Fruit fly (Drosophila melanogaster) whole organism, embryonic: ENCODE results near the gene Rab18.

Experiments
- Aef1 ChIP-seq: fragments of 200-800 bp; sonication (Bioruptor generic); IDR thresholded peaks from 3 replicates; pipeline ENCODE4 v1.3.6; 2022; ENCODE audit warnings: missing biosample characterization, missing genetic modification characterization
- Antp ChIP-seq: fragments of 200-800 bp; sonication (Bioruptor generic); optimal IDR thresholded peaks from 3 replicates; lab custom pipeline; 2016; ENCODE audit warnings: missing biosample characterization, missing genetic modification characterization
- BtbVII ChIP-seq: fragments of 200-800 bp; sonication (Bioruptor generic); optimal IDR thresholded peaks from 3 replicates; lab custom pipeline; 2017; ENCODE audit warnings: missing biosample characterization, mild to moderate bottlenecking, missing genetic modification characterization
- CG1024 ChIP-seq: fragments of 200-800 bp; sonication (Bioruptor generic); IDR thresholded peaks from 2 replicates; pipeline ENCODE4 v1.3.6; 2022; ENCODE audit warnings: missing biosample characterization, missing genetic modification characterization
- CG10267 ChIP-seq: fragments of 200-800 bp; sonication (Bioruptor generic); optimal IDR thresholded peaks from 2 replicates; lab custom pipeline; 2018; ENCODE audit warnings: missing biosample characterization, mild to moderate bottlenecking, missing genetic modification characterization, moderate library complexity
- CG10462 ChIP-seq: fragments of 200-800 bp; sonication (Bioruptor generic); optimal IDR thresholded peaks from 2 replicates; lab custom pipeline; 2016; ENCODE audit warnings: missing biosample characterization, missing genetic modification characterization
- CG10565 ChIP-seq: fragments of 200-800 bp; sonication (Bioruptor generic); optimal IDR thresholded peaks from 3 replicates; lab custom pipeline; 2016; ENCODE audit warnings: missing biosample characterization, mild to moderate bottlenecking, missing genetic modification characterization
- CG13296 ChIP-seq: fragments of 200-800 bp; sonication (Bioruptor generic); optimal IDR thresholded peaks from 3 replicates; lab custom pipeline; 2018; ENCODE audit warnings: missing biosample characterization, mild to moderate bottlenecking, missing genetic modification characterization
- CG14667 ChIP-seq: fragments of 200-800 bp; sonication (Bioruptor generic); IDR thresholded peaks from 2 replicates; pipeline ENCODE4 v1.3.6; 2022; ENCODE audit warnings: missing biosample characterization, missing genetic modification characterization
- CG15479 ChIP-seq: fragments of 200-800 bp; sonication (Bioruptor generic); optimal IDR thresholded peaks from 3 replicates; lab custom pipeline; 2019; ENCODE audit warnings: missing biosample characterization, mild to moderate bottlenecking, missing genetic modification characterization, moderate library complexity
- CG31388 ChIP-seq: fragments of 200-800 bp; sonication (Bioruptor generic); optimal IDR thresholded peaks from 2 replicates; lab custom pipeline; 2016; ENCODE audit warnings: missing biosample characterization, missing genetic modification characterization
- CG3281 ChIP-seq: fragments of 200-800 bp; sonication (Bioruptor generic); optimal IDR thresholded peaks from 3 replicates; lab custom pipeline; 2017; ENCODE audit warnings: missing biosample characterization, mild to moderate bottlenecking, missing genetic modification characterization
- CG8359 ChIP-seq: fragments of 200-800 bp; sonication (Bioruptor generic); optimal IDR thresholded peaks from 2 replicates; lab custom pipeline; 2017; ENCODE audit warnings: missing biosample characterization, mild to moderate bottlenecking, missing genetic modification characterization, borderline replicate concordance
- D19A ChIP-seq: fragments of 200-800 bp; optimal IDR thresholded peaks from 3 replicates; lab custom pipeline; 2019; ENCODE audit warnings: missing biosample characterization, mild to moderate bottlenecking, missing genetic modification characterization, moderate library complexity
- H2.0 ChIP-seq: fragments of 200-800 bp; sonication (Bioruptor generic); IDR thresholded peaks from 2 replicates; pipeline ENCODE4 v1.3.6; 2022; ENCODE audit warnings: missing biosample characterization, missing genetic modification characterization
- HHEX ChIP-seq: fragments of 200-800 bp; sonication (Bioruptor generic); optimal IDR thresholded peaks from 3 replicates; lab custom pipeline; 2017; ENCODE audit warnings: missing biosample characterization, mild to moderate bottlenecking, missing genetic modification characterization, missing genetic modification reagents
- Hsf ChIP-seq: fragments of 200-800 bp; sonication (Bioruptor generic); optimal IDR thresholded peaks from 3 replicates; lab custom pipeline; 2016; ENCODE audit warnings: missing biosample characterization, missing genetic modification characterization
- Lhr ChIP-seq: fragments of 200-800 bp; sonication (Bioruptor generic); optimal IDR thresholded peaks from 3 replicates; lab custom pipeline; 2017; ENCODE audit warnings: mild to moderate bottlenecking, missing biosample characterization, missing genetic modification reagents, missing genetic modification characterization
- Mad ChIP-seq: fragments of 200-800 bp; sonication (Bioruptor generic); optimal IDR thresholded peaks from 2 replicates; lab custom pipeline; 2016; ENCODE audit warnings: missing biosample characterization, missing genetic modification characterization
- Max ChIP-seq: fragments of 200-800 bp; sonication (Bioruptor generic); optimal IDR thresholded peaks from 2 replicates; lab custom pipeline; 2016; ENCODE audit warnings: missing biosample characterization, mild to moderate bottlenecking, missing genetic modification characterization
- Mrtf ChIP-seq: fragments of 200-800 bp; sonication (Bioruptor generic); IDR thresholded peaks from 3 replicates; pipeline ENCODE4 v1.3.6; 2022; ENCODE audit warnings: missing biosample characterization, missing genetic modification characterization
- Neu2 ChIP-seq: fragments of 200-800 bp; sonication (Bioruptor generic); optimal IDR thresholded peaks from 3 replicates; lab custom pipeline; 2016; ENCODE audit warnings: missing biosample characterization, missing genetic modification characterization, borderline replicate concordance
- NfI ChIP-seq: fragments of 200-800 bp; sonication (Bioruptor generic); optimal IDR thresholded peaks from 3 replicates; lab custom pipeline; 2018; ENCODE audit warnings: missing biosample characterization, mild to moderate bottlenecking, missing genetic modification characterization, moderate library complexity
- Scr ChIP-seq: fragments of 200-800 bp; sonication (Bioruptor generic); IDR thresholded peaks from 2 replicates; pipeline ENCODE4 v1.3.6; 2022; ENCODE audit warnings: missing biosample characterization, missing genetic modification characterization; ENCODE audit not compliant: partially characterized antibody
- Tbp ChIP-seq: fragments of >200 bp; optimal IDR thresholded peaks from 2 replicates; lab custom pipeline; 2018; ENCODE audit warnings: missing biosample characterization, missing genetic modification characterization
- aop ChIP-seq: fragments of 200-800 bp; sonication (Bioruptor generic); IDR thresholded peaks from 2 replicates; pipeline ENCODE4 v1.3.6; 2022; ENCODE audit warnings: missing biosample characterization, missing genetic modification characterization
- ap ChIP-seq: fragments of 200-800 bp; sonication (Bioruptor generic); IDR thresholded peaks from 2 replicates; pipeline ENCODE4 v1.3.6; 2022; ENCODE audit warnings: missing biosample characterization, missing genetic modification characterization
- btn ChIP-seq: fragments of 200-800 bp; sonication (Bioruptor generic); optimal IDR thresholded peaks from 2 replicates; lab custom pipeline; 2016; ENCODE audit warnings: missing biosample characterization, missing genetic modification characterization
- cad ChIP-seq: fragments of >200 bp; optimal IDR thresholded peaks from 2 replicates; lab custom pipeline; 2017; ENCODE audit warnings: missing biosample characterization, missing genetic modification characterization
- chm ChIP-seq: fragments of 200-800 bp; sonication (Bioruptor generic); IDR thresholded peaks from 2 replicates; pipeline ENCODE4 v1.3.6; 2022; ENCODE audit warnings: missing biosample characterization, missing genetic modification characterization
- croc ChIP-seq: fragments of 200-800 bp; sonication (Bioruptor generic); conservative IDR thresholded peaks from 3 replicates; pipeline ENCODE4 v1.3.6; 2022; ENCODE audit warnings: missing biosample characterization, missing genetic modification characterization
- disco-r ChIP-seq: fragments of 200-800 bp; sonication (Bioruptor generic); optimal IDR thresholded peaks from 2 replicates; lab custom pipeline; 2016; ENCODE audit warnings: missing biosample characterization, missing genetic modification characterization
- dm ChIP-seq: fragments of 200-800 bp; sonication (Bioruptor generic); optimal IDR thresholded peaks from 3 replicates; lab custom pipeline; 2016; ENCODE audit warnings: missing biosample characterization, missing genetic modification characterization
- eve ChIP-seq, 2 experiments: fragments of >200 bp; optimal IDR thresholded peaks; 2 replicates each; lab custom pipeline; 2017; ENCODE audit warnings: missing biosample characterization in 2 of 2, missing genetic modification characterization in 2 of 2
- fd3F ChIP-seq: fragments of 200-800 bp; sonication (Bioruptor generic); optimal IDR thresholded peaks from 2 replicates; lab custom pipeline; 2018; ENCODE audit warnings: missing biosample characterization, mild to moderate bottlenecking, missing genetic modification characterization, moderate library complexity
- hth ChIP-seq: fragments of >200 bp; optimal IDR thresholded peaks from 2 replicates; lab custom pipeline; 2017; ENCODE audit warnings: inconsistent platforms
- lab ChIP-seq: fragments of 200-800 bp; sonication (Bioruptor generic); optimal IDR thresholded peaks from 3 replicates; lab custom pipeline; 2017; ENCODE audit warnings: missing biosample characterization, missing genetic modification characterization, mild to moderate bottlenecking, moderate library complexity, missing genetic modification reagents
- nerfin-2 ChIP-seq: fragments of 200-800 bp; sonication (Bioruptor generic); IDR thresholded peaks from 2 replicates; pipeline ENCODE4 v1.3.6; 2022; ENCODE audit warnings: missing biosample characterization, missing genetic modification characterization; ENCODE audit not compliant: partially characterized antibody
- odd ChIP-seq: fragments of 200-800 bp; sonication (Bioruptor generic); optimal IDR thresholded peaks from 2 replicates; lab custom pipeline; 2017; ENCODE audit warnings: missing biosample characterization, mild to moderate bottlenecking, missing genetic modification characterization
- org-1 ChIP-seq: fragments of 200-800 bp; sonication (Bioruptor generic); optimal IDR thresholded peaks from 2 replicates; lab custom pipeline; 2017; ENCODE audit warnings: missing biosample characterization, missing genetic modification characterization
- row ChIP-seq: fragments of 200-800 bp; sonication (Bioruptor generic); IDR thresholded peaks from 3 replicates; pipeline ENCODE4 v1.3.6; 2022; ENCODE audit warnings: missing biosample characterization, missing genetic modification characterization
- schlank ChIP-seq: fragments of 200-800 bp; sonication (Bioruptor generic); optimal IDR thresholded peaks from 2 replicates; lab custom pipeline; 2018; ENCODE audit warnings: missing biosample characterization, mild to moderate bottlenecking, missing genetic modification characterization
- scrt ChIP-seq: fragments of 200-800 bp; sonication (Bioruptor generic); optimal IDR thresholded peaks from 2 replicates; lab custom pipeline; 2018; ENCODE audit warnings: missing biosample characterization, mild to moderate bottlenecking, missing genetic modification characterization, moderate library complexity
- shn ChIP-seq: fragments of 200-800 bp; sonication (Bioruptor generic); optimal IDR thresholded peaks from 3 replicates; lab custom pipeline; 2016; ENCODE audit warnings: missing biosample characterization, missing genetic modification characterization
- sug ChIP-seq: fragments of 200-800 bp; optimal IDR thresholded peaks from 2 replicates; lab custom pipeline; 2019; ENCODE audit warnings: missing biosample characterization, mild to moderate bottlenecking, missing genetic modification characterization, moderate library complexity
- tgo ChIP-seq: fragments of 200-800 bp; sonication (Bioruptor generic); IDR thresholded peaks from 3 replicates; pipeline ENCODE4 v1.3.6; 2022; ENCODE audit warnings: missing biosample characterization, missing genetic modification characterization
- tll ChIP-seq, 2 experiments: fragments of 200-800 bp in 1 of 2; fragments of >200 bp in 1 of 2; sonication (Bioruptor generic) in 1 of 2; optimal IDR thresholded peaks; 2 replicates each; lab custom pipeline; 2017 to 2019; ENCODE audit warnings: missing biosample characterization in 2 of 2, missing genetic modification characterization in 2 of 2, mild to moderate bottlenecking in 1 of 2, moderate library complexity in 1 of 2
- tna ChIP-seq: fragments of 200-800 bp; sonication (Bioruptor generic); IDR thresholded peaks from 2 replicates; pipeline ENCODE4 v1.3.6; 2022; ENCODE audit warnings: missing biosample characterization, missing genetic modification characterization; ENCODE audit not compliant: partially characterized antibody
- z ChIP-seq: fragments of 200-800 bp; sonication (Bioruptor generic); IDR thresholded peaks from 3 replicates; pipeline ENCODE4 v1.3.6; 2022; ENCODE audit warnings: missing biosample characterization, missing genetic modification characterization
- zfh1 ChIP-seq: fragments of 200-800 bp; sonication (Bioruptor generic); IDR thresholded peaks from 3 replicates; pipeline ENCODE4 v1.3.6; 2022; ENCODE audit warnings: missing biosample characterization, missing genetic modification characterization

Rab18 gene

DNA sequence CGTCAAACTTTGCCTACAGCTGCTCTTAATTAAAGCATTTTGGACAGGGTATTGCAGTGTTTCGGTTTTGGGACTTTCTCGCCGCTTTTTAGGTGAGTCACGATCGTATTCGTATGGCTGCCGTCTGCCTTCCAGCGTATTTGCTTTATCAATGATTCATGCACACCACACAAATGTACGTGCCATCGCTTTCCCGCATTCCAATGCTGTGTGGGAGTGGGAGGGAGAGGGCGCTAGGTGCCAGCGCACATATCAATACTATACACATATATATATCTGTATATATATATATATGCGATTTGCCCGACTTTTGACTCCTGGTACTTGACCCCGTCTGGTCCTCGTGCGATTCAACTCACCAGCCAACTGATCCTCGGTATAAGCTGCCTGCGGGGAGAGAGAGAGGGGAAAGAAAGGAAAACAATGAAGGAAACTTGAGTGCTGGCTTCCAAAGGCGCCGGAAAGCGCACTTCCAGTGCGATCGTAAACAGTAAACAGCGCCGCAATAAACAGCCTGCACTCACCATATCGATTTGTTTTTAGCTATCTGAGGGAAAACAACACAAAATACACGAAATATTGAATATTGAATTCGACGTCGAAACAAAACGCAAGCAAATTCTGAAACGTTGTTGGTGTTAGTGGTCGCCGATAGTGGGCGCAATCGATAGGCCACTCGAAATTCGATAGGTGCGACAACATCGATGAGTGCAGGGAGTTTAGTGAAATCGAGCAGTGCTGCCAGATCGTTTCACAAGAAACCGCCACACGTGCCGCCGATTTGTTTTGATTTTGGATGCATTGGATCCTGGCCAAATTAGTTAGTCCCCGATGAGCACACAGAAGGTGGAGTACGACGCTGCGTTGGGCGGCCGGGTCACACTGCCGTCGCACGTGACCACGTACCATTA lies 49.5 kb downstream of the Rab18 start, which contains the start of the genes Mlc-c and Pop1 (continued):
- TF ChIP-seq CG15479 (GFP tag; lab: Kevin White, UChicago) (no peak), tgo (GFP tag; lab: Robert Waterston, UW) (no peak), tna (peak; percentile 88), Antp (GFP tag; lab: Kevin White, UChicago) (no peak), schlank (tag; lab: Kevin White, UChicago) (no peak), D19A (tag; lab: Kevin White, UChicago) (peak; percentile 73), CG10462 (GFP tag; lab: Kevin White, UChicago) (no peak), ap (GFP tag; lab: Robert Waterston, UW) (no peak), row (no peak), lab (no peak), chm (GFP tag; lab: Robert Waterston, UW) (no peak), Mad (no peak), eve (GFP tag; optimal IDR thresholded peaks at IDR 0.05; lab: Kevin White, UChicago) (no peak), z (GFP tag; lab: Robert Waterston, UW) (no peak), nerfin-2 (GFP tag; lab: Robert Waterston, UW) (peak; percentile 87), aop (no peak), Neu2 (GFP tag; lab: Kevin White, UChicago) (no peak), zfh1 (GFP tag; lab: Robert Waterston, UW) (no peak), H2.0 (no peak), org-1 (no peak), Mrtf (no peak), sug (tag; lab: Kevin White, UChicago) (no peak), hth (lab: Kevin White, UChicago) (no peak), CG1024 (GFP tag; lab: Robert Waterston, UW) (no peak), CG10565 (no peak), NfI (no peak), cad (GFP tag; lab: Kevin White, UChicago) (no peak), tll (GFP tag; optimal IDR thresholded peaks at IDR 0.05; lab: Kevin White, UChicago) (no peak), CG8359 (GFP tag; lab: Kevin White, UChicago) (no peak), shn (GFP tag; lab: Kevin White, UChicago) (no peak), croc (GFP tag; lab: Robert Waterston, UW) (no peak), odd (no peak), CG13296 (GFP tag; lab: Kevin White, UChicago) (no peak), Lhr (GFP tag; lab: Kevin White, UChicago) (no peak), fd3F (GFP tag; lab: Kevin White, UChicago) (no peak), CG31388 (GFP tag; lab: Kevin White, UChicago) (no peak), CG3281 (GFP tag; lab: Kevin White, UChicago) (no peak), dm (GFP tag; lab: Kevin White, UChicago) (peak; percentile 92), disco-r (GFP tag; lab: Kevin White, UChicago) (no peak), CG14667 (GFP tag; lab: Robert Waterston, UW) (no peak), Tbp (GFP tag; lab: Kevin White, UChicago) (no peak), Max (peak; percentile 25), HHEX (GFP tag; lab: Kevin White, UChicago) (no peak), btn (GFP tag; lab: Kevin White, UChicago) (no peak), Aef1 (peak; percentile 75; the same call in 2 of the 3 replicates), scrt (GFP tag; lab: Kevin White, UChicago) (no peak), Hsf (GFP tag; lab: Kevin White, UChicago) (no peak), CG10267 (tag; lab: Kevin White, UChicago) (peak; percentile 32), BtbVII (GFP tag; lab: Kevin White, UChicago) (no peak), Scr (GFP tag; lab: Robert Waterston, UW) (peak; percentile 87)
